Worm (Caenorhabditis elegans): Measurements from ENCODE around the gene clec-141.

Gene clec-141

ce11 chrII:5398779-5399178 lies 8.7 kb downstream of the clec-141 start, which contains the start of gene fbxl-3:
fbxl-3 (minus strand) TSS chrII:5398902.
- TF ChIP-seq bed-3 (GFP tag; optimal IDR thresholded peaks at IDR 0.05) (no peak), pha-4 (tag; optimal IDR thresholded peaks at IDR 0.05) (peak; percentile 65)

DNA sequence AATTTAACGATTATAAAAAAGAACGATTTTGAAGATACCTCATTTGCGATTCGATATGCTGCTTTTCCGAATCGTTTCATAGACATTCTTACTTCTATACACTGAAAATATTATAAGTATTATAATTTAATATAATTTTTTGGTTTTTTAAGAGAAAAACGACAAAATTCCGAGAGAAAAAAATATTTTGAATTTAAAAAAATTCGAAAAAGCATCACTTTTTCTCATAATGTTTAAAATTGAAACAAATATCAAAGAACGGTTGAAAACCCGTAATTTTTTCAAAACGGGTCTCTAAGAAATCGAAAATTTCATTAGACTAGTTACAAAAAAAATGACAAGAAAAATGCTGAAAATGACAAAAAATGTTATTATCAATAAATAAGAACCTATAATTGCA lies 11.9 kb downstream of the clec-141 start, which contains the start of gene pink-1:
pink-1 (minus strand) TSS at position 101 of the 400 bp plus-strand sequence.
- TF ChIP-seq ces-1 (GFP tag; optimal IDR thresholded peaks at IDR 0.05) (no peak), bed-3 (GFP tag; optimal IDR thresholded peaks at IDR 0.05) (no peak), mab-5 (tag; optimal IDR thresholded peaks at IDR 0.05) (no peak), nhr-12 (tag; optimal IDR thresholded peaks at IDR 0.05) (no peak), ceh-39 (tag; optimal IDR thresholded peaks at IDR 0.05) (no peak), M03D4.4 (tag; optimal IDR thresholded peaks at IDR 0.05) (no peak), elt-3 (tag; optimal IDR thresholded peaks at IDR 0.05) (no peak), lin-13 (tag; optimal IDR thresholded peaks at IDR 0.05) (no peak), sptf-1 (tag; optimal IDR thresholded peaks at IDR 0.05) (no peak), mls-2 (tag; optimal IDR thresholded peaks at IDR 0.05) (no peak)

DNA sequence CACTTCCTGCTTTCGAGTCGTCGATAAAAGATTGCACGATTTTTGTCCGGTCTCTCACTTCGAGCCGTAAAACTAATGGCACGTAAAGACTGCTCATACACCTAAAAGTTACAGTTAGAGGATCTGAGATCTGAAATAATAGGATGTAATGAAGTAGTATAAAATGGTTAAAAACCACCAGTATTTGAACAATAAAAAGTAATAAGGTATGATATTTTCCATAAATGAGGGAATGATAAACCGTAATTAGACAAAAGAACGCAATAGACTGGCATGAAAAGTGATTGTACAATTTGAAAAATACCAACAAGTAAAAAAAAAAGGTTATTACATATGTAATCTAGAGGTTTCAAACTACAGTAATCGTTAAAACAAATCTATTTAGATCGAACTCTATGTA lies 14.4 kb downstream of the clec-141 start, which contains the start of gene brap-2:
brap-2 (minus strand) TSS at position 101 of the 400 bp plus-strand sequence.
- TF ChIP-seq pha-4 (tag; optimal IDR thresholded peaks at IDR 0.05) (no peak), lin-13 (tag; optimal IDR thresholded peaks at IDR 0.05) (no peak), sptf-1 (tag; optimal IDR thresholded peaks at IDR 0.05) (no peak), flh-1 (GFP tag; optimal IDR thresholded peaks at IDR 0.05) (no peak), cnd-1 (tag; optimal IDR thresholded peaks at IDR 0.05) (no peak), nhr-2 (tag; optimal IDR thresholded peaks at IDR 0.05) (no peak), nhr-12 (tag; optimal IDR thresholded peaks at IDR 0.05) (no peak), mep-1 (tag; optimal IDR thresholded peaks at IDR 0.05) (no peak), unc-120 (tag; optimal IDR thresholded peaks at IDR 0.05; ENCODE audit: poor library complexity, severe bottlenecking) (no peak), lsy-2 (tag; optimal IDR thresholded peaks at IDR 0.05) (no peak), ham-2 (GFP tag; optimal IDR thresholded peaks at IDR 0.05) (no peak), ceh-83 (GFP tag; optimal IDR thresholded peaks at IDR 0.05) (no peak), tbx-8 (GFP tag; optimal IDR thresholded peaks at IDR 0.05) (no peak), bed-3 (GFP tag; optimal IDR thresholded peaks at IDR 0.05) (no peak)

- TF ChIP-seq elt-3 (tag; optimal IDR thresholded peaks at IDR 0.05) (no peak), M03D4.4 (tag; optimal IDR thresholded peaks at IDR 0.05) (no peak), mab-5 (tag; optimal IDR thresholded peaks at IDR 0.05) (no peak), nhr-76 (tag; optimal IDR thresholded peaks at IDR 0.05) (no peak), nhr-2 (tag; optimal IDR thresholded peaks at IDR 0.05) (no peak), unc-39 (tag; optimal IDR thresholded peaks at IDR 0.05) (no peak), nhr-237 (tag; optimal IDR thresholded peaks at IDR 0.05) (no peak), sem-2 (GFP tag; optimal IDR thresholded peaks at IDR 0.05) (no peak), ceh-39 (tag; optimal IDR thresholded peaks at IDR 0.05) (no peak), lin-32 (GFP tag; optimal IDR thresholded peaks at IDR 0.05) (no peak), hlh-1 (tag; optimal IDR thresholded peaks at IDR 0.05) (no peak), flh-1 (GFP tag; optimal IDR thresholded peaks at IDR 0.05) (no peak)
Measured at ce11 chrII:5391447-5391846, 16.0 kb downstream of the clec-141 start.

ce11 chrII:5389831-5390323 lies 17.6 kb downstream of the clec-141 start, which contains the start of gene ndx-6:
ndx-6 (minus strand) TSS chrII:5389881.
- TF ChIP-seq unc-39 (tag; optimal IDR thresholded peaks at IDR 0.05), result no peak
- TF ChIP-seq bed-3 (GFP tag; optimal IDR thresholded peaks at IDR 0.05), result no peak
- TF ChIP-seq unc-62 (GFP tag; optimal IDR thresholded peaks at IDR 0.05), result peak; percentile 7
- TF ChIP-seq mab-5 (tag; optimal IDR thresholded peaks at IDR 0.05), result no peak
- TF ChIP-seq ham-2 (GFP tag; optimal IDR thresholded peaks at IDR 0.05), result no peak
- peak; percentile 2 for TF ChIP-seq ceh-83 (GFP tag; optimal IDR thresholded peaks at IDR 0.05)
- no peak for TF ChIP-seq elt-1 (tag; optimal IDR thresholded peaks at IDR 0.05; ENCODE audit: borderline replicate concordance, insufficient read depth)
- peak; percentile 34 for TF ChIP-seq ces-1 (GFP tag; optimal IDR thresholded peaks at IDR 0.05)
- peak; percentile 46 for TF ChIP-seq M03D4.4 (tag; optimal IDR thresholded peaks at IDR 0.05)
- TF ChIP-seq nhr-28 (tag; optimal IDR thresholded peaks at IDR 0.05), result no peak
- no peak for TF ChIP-seq snpc-4 (tag; optimal IDR thresholded peaks at IDR 0.05)
- no peak for TF ChIP-seq cnd-1 (tag; optimal IDR thresholded peaks at IDR 0.05)
- TF ChIP-seq nhr-237 (tag; optimal IDR thresholded peaks at IDR 0.05), result peak; percentile 74
- TF ChIP-seq ztf-11 (tag; optimal IDR thresholded peaks at IDR 0.05), result no peak
- TF ChIP-seq lsy-2 (tag; optimal IDR thresholded peaks at IDR 0.05), result peak; percentile 78
- no peak for TF ChIP-seq sem-2 (GFP tag; optimal IDR thresholded peaks at IDR 0.05)
- TF ChIP-seq drap-1 (GFP tag; optimal IDR thresholded peaks at IDR 0.05), result peak; percentile 25
- TF ChIP-seq ceh-43 (GFP tag; optimal IDR thresholded peaks at IDR 0.05), result no peak
- no peak for TF ChIP-seq tbx-8 (GFP tag; optimal IDR thresholded peaks at IDR 0.05)
- peak; percentile 19 for TF ChIP-seq zip-8 (tag; optimal IDR thresholded peaks at IDR 0.05)
- no peak for TF ChIP-seq flh-1 (GFP tag; optimal IDR thresholded peaks at IDR 0.05)
- no peak for TF ChIP-seq nhr-76 (tag; optimal IDR thresholded peaks at IDR 0.05)
- TF ChIP-seq nhr-2 (tag; optimal IDR thresholded peaks at IDR 0.05), result no peak
- peak; percentile 82 for TF ChIP-seq pha-4 (tag; optimal IDR thresholded peaks at IDR 0.05)
- TF ChIP-seq nhr-12 (tag; optimal IDR thresholded peaks at IDR 0.05), result no peak
- no peak for TF ChIP-seq elt-3 (tag; optimal IDR thresholded peaks at IDR 0.05)
- peak; percentile 75 for TF ChIP-seq lin-13 (tag; optimal IDR thresholded peaks at IDR 0.05)
- TF ChIP-seq sptf-1 (tag; optimal IDR thresholded peaks at IDR 0.05), result peak; percentile 71
- peak; percentile 25 for TF ChIP-seq hlh-1 (tag; optimal IDR thresholded peaks at IDR 0.05)
- TF ChIP-seq unc-120 (tag; optimal IDR thresholded peaks at IDR 0.05; ENCODE audit: poor library complexity, severe bottlenecking), result peak; percentile 50
- peak; percentile 92 for TF ChIP-seq mep-1 (tag; optimal IDR thresholded peaks at IDR 0.05)
- no peak for TF ChIP-seq lin-32 (GFP tag; optimal IDR thresholded peaks at IDR 0.05)
- TF ChIP-seq ceh-39 (tag; optimal IDR thresholded peaks at IDR 0.05), result no peak
- TF ChIP-seq blmp-1 (tag; optimal IDR thresholded peaks at IDR 0.05), result no peak
- TF ChIP-seq mls-2 (tag; optimal IDR thresholded peaks at IDR 0.05), result peak; percentile 61
